Fruit fly (Drosophila melanogaster): ENCODE measurements around the gene Rfx.

Gene Rfx

dm6 chr3R:10393654-10394367, 15.9 kb upstream of the Rfx start:
- no peak for TF ChIP-seq pan (optimal IDR thresholded peaks at IDR 0.05)
- TF ChIP-seq Dll (optimal IDR thresholded peaks at IDR 0.05): no peak
- no peak for TF ChIP-seq CG8478 (optimal IDR thresholded peaks at IDR 0.05)
- no peak for TF ChIP-seq psq (optimal IDR thresholded peaks at IDR 0.05)

dm6 chr3R:10393020-10393653, 15.3 kb upstream of the Rfx start:
- TF ChIP-seq usp (GFP tag; optimal IDR thresholded peaks at IDR 0.05) (no peak), pan (optimal IDR thresholded peaks at IDR 0.05) (no peak), Dll (optimal IDR thresholded peaks at IDR 0.05) (no peak), CG8478 (optimal IDR thresholded peaks at IDR 0.05) (no peak), psq (optimal IDR thresholded peaks at IDR 0.05) (no peak), EcR (GFP tag; optimal IDR thresholded peaks at IDR 0.05) (no peak)

dm6 chr3R:10392539-10392919, 14.7 kb upstream of the Rfx start:
- TF ChIP-seq usp (GFP tag; optimal IDR thresholded peaks at IDR 0.05) (no peak), pan (optimal IDR thresholded peaks at IDR 0.05) (no peak), psq (optimal IDR thresholded peaks at IDR 0.05) (no peak), EcR (GFP tag; optimal IDR thresholded peaks at IDR 0.05) (no peak), Dll (optimal IDR thresholded peaks at IDR 0.05) (no peak), CG8478 (optimal IDR thresholded peaks at IDR 0.05) (no peak)

- TF ChIP-seq psq (optimal IDR thresholded peaks at IDR 0.05) (no peak), EcR (GFP tag; optimal IDR thresholded peaks at IDR 0.05) (no peak), usp (GFP tag; optimal IDR thresholded peaks at IDR 0.05) (no peak), pan (optimal IDR thresholded peaks at IDR 0.05) (no peak), CG8478 (optimal IDR thresholded peaks at IDR 0.05) (no peak), Dll (optimal IDR thresholded peaks at IDR 0.05) (no peak)
Observed at dm6 chr3R:10391863-10392538, 14.1 kb upstream of the Rfx start.

dm6 chr3R:10390914-10391377, 13.1 kb upstream of the Rfx start:
- TF ChIP-seq pan (optimal IDR thresholded peaks at IDR 0.05) (no peak), psq (optimal IDR thresholded peaks at IDR 0.05) (no peak), EcR (GFP tag; optimal IDR thresholded peaks at IDR 0.05) (no peak), Dll (optimal IDR thresholded peaks at IDR 0.05) (no peak), usp (GFP tag; optimal IDR thresholded peaks at IDR 0.05) (no peak), CG8478 (optimal IDR thresholded peaks at IDR 0.05) (no peak)

dm6 chr3R:10389877-10390468, 12.1 kb upstream of the Rfx start:
- TF ChIP-seq pan (optimal IDR thresholded peaks at IDR 0.05) (no peak), EcR (GFP tag; optimal IDR thresholded peaks at IDR 0.05) (no peak), psq (optimal IDR thresholded peaks at IDR 0.05) (no peak), CG8478 (optimal IDR thresholded peaks at IDR 0.05) (no peak), usp (GFP tag; optimal IDR thresholded peaks at IDR 0.05) (no peak), Dll (optimal IDR thresholded peaks at IDR 0.05) (no peak)

- TF ChIP-seq CG8478 (optimal IDR thresholded peaks at IDR 0.05) (no peak), usp (GFP tag; optimal IDR thresholded peaks at IDR 0.05) (no peak), psq (optimal IDR thresholded peaks at IDR 0.05) (no peak), pan (optimal IDR thresholded peaks at IDR 0.05) (no peak), Dll (optimal IDR thresholded peaks at IDR 0.05) (no peak)
Observed at dm6 chr3R:10389027-10389465, 11.2 kb upstream of the Rfx start.

- TF ChIP-seq usp (GFP tag; optimal IDR thresholded peaks at IDR 0.05) (no peak), psq (optimal IDR thresholded peaks at IDR 0.05) (no peak), CG8478 (optimal IDR thresholded peaks at IDR 0.05) (no peak), Dll (optimal IDR thresholded peaks at IDR 0.05) (no peak), pan (optimal IDR thresholded peaks at IDR 0.05) (no peak), EcR (GFP tag; optimal IDR thresholded peaks at IDR 0.05) (no peak)
Observed at dm6 chr3R:10388128-10389026, 10.5 kb upstream of the Rfx start, which contains the start of gene cwo. cwo (plus strand) TSS chr3R:10388258.

- TF ChIP-seq Dll (optimal IDR thresholded peaks at IDR 0.05): no peak
- TF ChIP-seq pan (optimal IDR thresholded peaks at IDR 0.05): no peak
- no peak for TF ChIP-seq EcR (GFP tag; optimal IDR thresholded peaks at IDR 0.05)
- no peak for TF ChIP-seq psq (optimal IDR thresholded peaks at IDR 0.05)
- no peak for TF ChIP-seq CG8478 (optimal IDR thresholded peaks at IDR 0.05)
- TF ChIP-seq usp (GFP tag; optimal IDR thresholded peaks at IDR 0.05): no peak
Observed at dm6 chr3R:10380025-10380424, 2.2 kb upstream of the Rfx start.

dm6 chr3R:10379409-10379808, 1.5 kb upstream of the Rfx start:
- TF ChIP-seq usp (GFP tag; optimal IDR thresholded peaks at IDR 0.05): no peak
- no peak for TF ChIP-seq pan (optimal IDR thresholded peaks at IDR 0.05)
- TF ChIP-seq EcR (GFP tag; optimal IDR thresholded peaks at IDR 0.05): no peak
- TF ChIP-seq Dll (optimal IDR thresholded peaks at IDR 0.05): no peak
- TF ChIP-seq CG8478 (optimal IDR thresholded peaks at IDR 0.05): no peak
- no peak for TF ChIP-seq psq (optimal IDR thresholded peaks at IDR 0.05)

dm6 chr3R:10378989-10379388, 1.1 kb upstream of the Rfx start:
- TF ChIP-seq EcR (GFP tag; optimal IDR thresholded peaks at IDR 0.05) (no peak), Dll (optimal IDR thresholded peaks at IDR 0.05) (no peak), CG8478 (optimal IDR thresholded peaks at IDR 0.05) (no peak), psq (optimal IDR thresholded peaks at IDR 0.05) (no peak)

Measured in whole organism.